Fruit fly (Drosophila melanogaster) whole organism, prepupa: ENCODE data around the gene scf.

Experiments used
- Blimp-1 ChIP-seq: fragments of 200-800 bp; sonication (Bioruptor generic); optimal IDR thresholded peaks from 3 replicates; lab custom pipeline; 2017; ENCODE audit warnings: missing biosample characterization, missing genetic modification characterization, mild to moderate bottlenecking, moderate library complexity, missing genetic modification reagents
- CG10631 ChIP-seq: fragments of 200-800 bp; sonication (Bioruptor generic); optimal IDR thresholded peaks from 2 replicates; lab custom pipeline; 2016; ENCODE audit warnings: missing biosample characterization, missing genetic modification characterization
- CG11294 ChIP-seq: fragments of 200-800 bp; sonication (Bioruptor generic); IDR thresholded peaks from 2 replicates; pipeline ENCODE4 v1.3.6; 2022; ENCODE audit warnings: missing biosample characterization, missing genetic modification characterization
- CG11762 ChIP-seq: fragments of 200-800 bp; sonication (Bioruptor generic); optimal IDR thresholded peaks from 3 replicates; lab custom pipeline; 2016; ENCODE audit warnings: missing biosample characterization, missing genetic modification characterization; ENCODE audit not compliant: insufficient read depth
- CG15336 ChIP-seq: fragments of 200-800 bp; sonication (Bioruptor generic); IDR thresholded peaks from 2 replicates; pipeline ENCODE4 v1.3.6; 2022; ENCODE audit warnings: missing biosample characterization, missing genetic modification characterization
- CG1621 ChIP-seq: fragments of 200-800 bp; sonication (Bioruptor generic); optimal IDR thresholded peaks from 3 replicates; lab custom pipeline; 2018; ENCODE audit warnings: missing biosample characterization, mild to moderate bottlenecking, missing genetic modification characterization
- CG16779 ChIP-seq: fragments of 200-800 bp; sonication (Bioruptor generic); optimal IDR thresholded peaks from 3 replicates; lab custom pipeline; 2017; ENCODE audit warnings: missing biosample characterization, mild to moderate bottlenecking, missing genetic modification characterization
- CG3032 ChIP-seq: fragments of 200-800 bp; optimal IDR thresholded peaks from 2 replicates; lab custom pipeline; 2019; ENCODE audit warnings: missing biosample characterization, mild to moderate bottlenecking, missing genetic modification characterization, moderate library complexity
- CG31627 ChIP-seq: fragments of 200-800 bp; sonication (Bioruptor generic); optimal IDR thresholded peaks from 3 replicates; lab custom pipeline; 2016; ENCODE audit warnings: missing biosample characterization, missing genetic modification characterization
- CG32006 ChIP-seq: fragments of 200-800 bp; sonication (Bioruptor generic); optimal IDR thresholded peaks from 3 replicates; lab custom pipeline; 2017; ENCODE audit warnings: missing biosample characterization, mild to moderate bottlenecking, missing genetic modification characterization
- CG34406 ChIP-seq: fragments of 200-800 bp; sonication (Bioruptor generic); optimal IDR thresholded peaks from 3 replicates; lab custom pipeline; 2016; ENCODE audit warnings: missing biosample characterization, missing genetic modification characterization
- CG3919 ChIP-seq: fragments of 200-800 bp; sonication (Bioruptor generic); optimal IDR thresholded peaks from 3 replicates; lab custom pipeline; 2016; ENCODE audit warnings: missing biosample characterization, missing genetic modification characterization
- CG4318 ChIP-seq: fragments of 200-800 bp; sonication (Bioruptor generic); optimal IDR thresholded peaks from 3 replicates; lab custom pipeline; 2017; ENCODE audit warnings: missing biosample characterization, mild to moderate bottlenecking, missing genetic modification characterization
- CG6163 ChIP-seq: fragments of 200-800 bp; sonication (Bioruptor generic); IDR thresholded peaks from 3 replicates; pipeline ENCODE4 v1.3.6; 2022; ENCODE audit warnings: missing biosample characterization, missing genetic modification characterization
- CG6276 ChIP-seq: fragments of 200-800 bp; sonication (Bioruptor generic); optimal IDR thresholded peaks from 2 replicates; lab custom pipeline; 2017; ENCODE audit warnings: missing biosample characterization, mild to moderate bottlenecking, missing genetic modification characterization
- CG6792 ChIP-seq: fragments of 200-800 bp; sonication (Bioruptor generic); optimal IDR thresholded peaks from 3 replicates; lab custom pipeline; 2016; ENCODE audit warnings: missing biosample characterization, missing genetic modification characterization
- CG6854 ChIP-seq: fragments of 200-800 bp; sonication (Bioruptor generic); optimal IDR thresholded peaks from 2 replicates; lab custom pipeline; 2017; ENCODE audit warnings: missing biosample characterization, mild to moderate bottlenecking, missing genetic modification characterization
- CG7368 ChIP-seq: fragments of 200-800 bp; sonication (Bioruptor generic); optimal IDR thresholded peaks from 3 replicates; lab custom pipeline; 2016; ENCODE audit warnings: missing biosample characterization, missing genetic modification characterization
- CG8119 ChIP-seq: fragments of 200-800 bp; sonication (Bioruptor generic); IDR thresholded peaks from 3 replicates; pipeline ENCODE4 v1.3.6; 2022; ENCODE audit warnings: missing biosample characterization, missing genetic modification characterization
- CG8632 ChIP-seq: fragments of 200-800 bp; sonication (Bioruptor generic); optimal IDR thresholded peaks from 3 replicates; lab custom pipeline; 2016; ENCODE audit warnings: missing biosample characterization, missing genetic modification characterization
- Eip78C ChIP-seq: fragments of 200-800 bp; sonication (Bioruptor generic); peaks from one replicate; lab custom pipeline; 2016; ENCODE audit warnings: missing biosample characterization, missing genetic modification characterization
- Eip93F ChIP-seq: fragments of 200-800 bp; sonication (Bioruptor generic); optimal IDR thresholded peaks from 2 replicates; lab custom pipeline; 2016; ENCODE audit warnings: missing biosample characterization, mild to moderate bottlenecking, missing genetic modification characterization
- Ets21C ChIP-seq: fragments of 200-800 bp; sonication (Bioruptor generic); optimal IDR thresholded peaks from 3 replicates; lab custom pipeline; 2016; ENCODE audit warnings: missing biosample characterization, missing genetic modification characterization
- Gug ChIP-seq: fragments of 200-800 bp; sonication (Bioruptor generic); IDR thresholded peaks from 2 replicates; pipeline ENCODE4 v1.3.6; 2022; ENCODE audit warnings: missing biosample characterization, missing genetic modification characterization
- Hr39 ChIP-seq: fragments of 200-800 bp; sonication (Bioruptor generic); optimal IDR thresholded peaks from 2 replicates; lab custom pipeline; 2016; ENCODE audit warnings: missing biosample characterization, missing genetic modification characterization
- Lpt ChIP-seq: fragments of 200-800 bp; sonication (Bioruptor generic); optimal IDR thresholded peaks from 3 replicates; lab custom pipeline; 2016; ENCODE audit warnings: missing biosample characterization, missing genetic modification characterization
- Smox ChIP-seq: fragments of 200-800 bp; sonication (Bioruptor generic); optimal IDR thresholded peaks from 3 replicates; lab custom pipeline; 2016; ENCODE audit warnings: missing biosample characterization, missing genetic modification characterization
- Sox102F ChIP-seq: fragments of 200-800 bp; sonication (Bioruptor generic); optimal IDR thresholded peaks from 2 replicates; lab custom pipeline; 2016; ENCODE audit warnings: missing biosample characterization, mild to moderate bottlenecking, missing genetic modification characterization
- Sox14 ChIP-seq: fragments of 200-800 bp; sonication (Bioruptor generic); optimal IDR thresholded peaks from 3 replicates; lab custom pipeline; 2016; ENCODE audit warnings: missing biosample characterization, missing genetic modification characterization
- Sox15 ChIP-seq: fragments of 200-800 bp; sonication (Bioruptor generic); optimal IDR thresholded peaks from 3 replicates; lab custom pipeline; 2016; ENCODE audit warnings: missing biosample characterization, missing genetic modification characterization
- acj6 ChIP-seq: fragments of 200-800 bp; sonication (Bioruptor generic); optimal IDR thresholded peaks from 3 replicates; lab custom pipeline; 2016; ENCODE audit warnings: missing biosample characterization, missing genetic modification characterization
- eg ChIP-seq: fragments of 200-800 bp; sonication (Bioruptor generic); IDR thresholded peaks from 3 replicates; pipeline ENCODE4 v1.3.6; 2022; ENCODE audit warnings: missing biosample characterization, missing genetic modification characterization
- esn ChIP-seq: fragments of 200-800 bp; sonication (Bioruptor generic); optimal IDR thresholded peaks from 2 replicates; lab custom pipeline; 2016; ENCODE audit warnings: missing biosample characterization, mild to moderate bottlenecking, missing genetic modification characterization, moderate library complexity
- fd59A ChIP-seq: fragments of 200-800 bp; sonication (Bioruptor generic); optimal IDR thresholded peaks from 2 replicates; lab custom pipeline; 2017; ENCODE audit warnings: missing biosample characterization, mild to moderate bottlenecking, missing genetic modification characterization, missing genetic modification reagents
- fkh ChIP-seq: fragments of 200-800 bp; sonication (Bioruptor generic); optimal IDR thresholded peaks from 3 replicates; lab custom pipeline; 2017; ENCODE audit warnings: missing biosample characterization, mild to moderate bottlenecking, missing genetic modification characterization, moderate library complexity
- lz ChIP-seq: fragments of 200-800 bp; sonication (Bioruptor generic); optimal IDR thresholded peaks from 3 replicates; lab custom pipeline; 2016; ENCODE audit warnings: missing biosample characterization, missing genetic modification characterization
- spab ChIP-seq: fragments of 200-800 bp; sonication (Bioruptor generic); optimal IDR thresholded peaks from 2 replicates; lab custom pipeline; 2017; ENCODE audit warnings: missing biosample characterization, mild to moderate bottlenecking, missing genetic modification characterization, missing genetic modification reagents
- ss ChIP-seq, 2 experiments: fragments of 200-800 bp; sonication (Bioruptor generic); optimal IDR thresholded peaks; 2 replicates in 1 of 2; 3 replicates in 1 of 2; lab custom pipeline; 2017 to 2018; ENCODE audit warnings: mild to moderate bottlenecking in 2 of 2, missing biosample characterization in 2 of 2, missing genetic modification characterization in 2 of 2, moderate library complexity in 1 of 2
- svp ChIP-seq: fragments of 200-800 bp; sonication (Bioruptor generic); peaks from one replicate; lab custom pipeline; 2016; ENCODE audit warnings: missing biosample characterization, missing genetic modification characterization
- topi ChIP-seq: fragments of 200-800 bp; sonication (Bioruptor generic); optimal IDR thresholded peaks from 3 replicates; lab custom pipeline; 2016; ENCODE audit warnings: missing biosample characterization, missing genetic modification characterization
- vri ChIP-seq: fragments of 200-800 bp; sonication (Bioruptor generic); optimal IDR thresholded peaks from 3 replicates; lab custom pipeline; 2016; ENCODE audit warnings: missing biosample characterization, mild to moderate bottlenecking, missing genetic modification characterization

Gene scf

dm6 chr3L:1302950-1303352 lies 4.5 kb downstream of the scf start:
- TF ChIP-seq CG6854 (GFP tag; lab: Kevin White, UChicago) (no peak), Hr39 (GFP tag; lab: Kevin White, UChicago) (no peak), Lpt (no peak), Sox15 (no peak), acj6 (GFP tag; lab: Kevin White, UChicago) (no peak), Smox (GFP tag; lab: Kevin White, UChicago) (no peak), CG10631 (no peak), ss (GFP tag; optimal IDR thresholded peaks at IDR 0.05; lab: Kevin White, UChicago) (no peak), spab (GFP tag; lab: Kevin White, UChicago) (no peak), CG1621 (tag; lab: Kevin White, UChicago) (no peak), CG15336 (GFP tag; lab: Robert Waterston, UW) (no peak), esn (GFP tag; lab: Kevin White, UChicago) (no peak), Ets21C (GFP tag; lab: Kevin White, UChicago) (no peak), Sox14 (GFP tag; lab: Kevin White, UChicago) (no peak), Eip78C (no peak), topi (no peak), CG4318 (GFP tag; lab: Kevin White, UChicago) (no peak), CG8119 (GFP tag; lab: Robert Waterston, UW) (no peak), Blimp-1 (no peak)

DNA sequence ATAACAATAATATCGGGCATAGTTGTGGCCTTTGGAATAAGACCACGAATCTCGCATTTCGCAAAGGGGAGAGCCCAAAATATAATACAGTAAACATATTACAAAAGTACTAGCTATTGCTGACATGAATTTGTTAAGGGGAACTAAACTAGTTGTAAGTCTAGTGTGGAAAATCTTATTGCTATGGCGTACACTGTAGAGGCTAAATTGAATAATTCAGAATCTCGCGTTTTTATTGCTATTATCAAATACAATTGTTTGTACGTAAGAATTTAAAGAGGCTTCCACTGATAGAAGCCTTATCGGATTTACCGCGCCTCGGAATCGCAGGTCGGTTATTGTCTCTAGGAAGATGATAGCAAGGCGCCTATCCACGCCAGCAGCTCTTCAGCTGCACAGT lies 6.8 kb downstream of the scf start:
- TF ChIP-seq CG6276: no peak
- TF ChIP-seq ss (GFP tag; optimal IDR thresholded peaks at IDR 0.05; lab: Kevin White, UChicago): no peak
- TF ChIP-seq vri (GFP tag; lab: Kevin White, UChicago): peak; percentile 91
- peak; percentile 90 for TF ChIP-seq svp (GFP tag; lab: Kevin White, UChicago)
- TF ChIP-seq fkh (GFP tag; lab: Kevin White, UChicago): no peak
- no peak for TF ChIP-seq CG10631
- TF ChIP-seq CG16779 (tag; lab: Kevin White, UChicago): no peak
- no peak for TF ChIP-seq eg (GFP tag; lab: Robert Waterston, UW)
- TF ChIP-seq Blimp-1: no peak
- TF ChIP-seq CG34406: no peak
- no peak for TF ChIP-seq Hr39 (GFP tag; lab: Kevin White, UChicago)
- no peak for TF ChIP-seq Eip78C
- TF ChIP-seq CG32006: no peak
- no peak for TF ChIP-seq esn (GFP tag; lab: Kevin White, UChicago)

dm6 chr3L:1307005-1307632 lies 8.6 kb downstream of the scf start, which contains the start of the genes Ctr9 and Nt5a:
Gene Ctr9, plus strand, starts transcription at chr3L:1307224.
Gene Nt5a, minus strand, starts transcription at chr3L:1307418.
- TF ChIP-seq CG6163 (GFP tag; lab: Robert Waterston, UW) (0 out of 3 replicates have a peak, but pooled peaks have one; percentile 32), esn (GFP tag; lab: Kevin White, UChicago) (peak; percentile 56), CG6792 (GFP tag; lab: Kevin White, UChicago) (no peak), CG31627 (GFP tag; lab: Kevin White, UChicago) (peak; percentile 50), vri (GFP tag; lab: Kevin White, UChicago) (peak; percentile 100), svp (GFP tag; lab: Kevin White, UChicago) (peak; percentile 42), CG3032 (tag; lab: Kevin White, UChicago) (peak; percentile 50), Eip93F (no peak), acj6 (GFP tag; lab: Kevin White, UChicago) (no peak), Blimp-1 (peak; percentile 68)
- TF ChIP-seq, all 60 proteins: peak for 7

DNA sequence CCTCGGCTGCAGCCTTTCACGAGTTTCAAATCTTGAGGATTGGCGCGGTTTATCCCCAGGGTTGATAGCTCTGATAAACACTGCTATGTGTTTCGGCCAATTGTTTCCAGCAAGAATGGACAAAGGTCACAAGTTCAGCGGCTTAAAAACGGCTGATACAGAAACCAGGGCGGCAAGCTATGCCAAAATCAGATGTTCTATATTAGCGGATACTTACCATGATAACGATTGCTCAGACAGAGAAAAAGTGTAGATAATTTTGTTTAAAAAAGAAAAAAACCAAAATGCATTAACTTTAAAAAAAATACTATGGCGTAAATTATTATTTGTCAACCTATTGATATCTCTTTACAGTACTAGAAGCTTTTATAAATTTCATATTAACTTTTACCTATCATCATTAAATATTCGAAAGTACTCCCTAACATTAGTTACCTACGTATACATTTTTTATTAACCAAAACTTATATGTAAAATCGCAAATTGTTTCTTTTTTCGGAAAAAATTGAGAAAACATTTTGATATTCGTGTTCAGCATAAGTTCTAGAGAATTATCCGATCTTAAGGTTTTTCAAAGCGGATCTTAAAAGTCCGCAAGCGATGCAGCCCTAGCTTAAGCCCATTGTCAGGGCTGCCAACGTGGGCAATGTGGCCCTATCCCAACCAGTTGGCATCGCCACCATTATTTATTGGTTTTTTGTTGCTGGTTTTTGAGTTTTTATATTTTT lies 14.7 kb downstream of the scf start, which contains the start of the genes sturkopf and Herc4:
Gene sturkopf (minus strand): TSS at position 339 of the 728 bp plus-strand sequence.
Gene Herc4 (plus strand): TSS at position 658 of the 728 bp plus-strand sequence.
- TF ChIP-seq Sox14 (GFP tag; lab: Kevin White, UChicago) (peak; percentile 88), CG31627 (GFP tag; lab: Kevin White, UChicago) (peak; percentile 85), CG6163 (GFP tag; lab: Robert Waterston, UW) (peak; percentile 84), Sox102F (GFP tag; lab: Kevin White, UChicago) (no peak), CG1621 (tag; lab: Kevin White, UChicago) (peak; percentile 38), Gug (GFP tag; lab: Robert Waterston, UW) (peak; percentile 34; the same call in 1 of the 2 replicates), CG32006 (peak; percentile 87), CG6792 (GFP tag; lab: Kevin White, UChicago) (peak; percentile 85), CG3919 (no peak), eg (GFP tag; lab: Robert Waterston, UW) (peak; percentile 59; the same call in 2 of the 3 replicates), CG6276 (no peak), CG8632 (GFP tag; lab: Kevin White, UChicago) (peak; percentile 78), svp (GFP tag; lab: Kevin White, UChicago) (peak; percentile 97), CG7368 (GFP tag; lab: Kevin White, UChicago) (no peak), lz (peak; percentile 92), CG11762 (peak; percentile 57), CG10631 (peak; percentile 96), fd59A (GFP tag; lab: Kevin White, UChicago) (peak; percentile 71), Lpt (peak; percentile 64), CG11294 (GFP tag; lab: Robert Waterston, UW) (no peak), CG6854 (GFP tag; lab: Kevin White, UChicago) (peak; percentile 45)
